Fruit fly (Drosophila melanogaster): Measurements from ENCODE around the gene Nelf-A.

The Nelf-A gene

dm6 chr3R:21187394-21188392 lies 35.8 kb upstream of the Nelf-A start (continued):
- TF ChIP-seq Rx (GFP tag; IDR thresholded peaks at IDR 0.05) (0 out of 2 replicates have a peak, but pooled peaks have one; percentile 25), ATbp (GFP tag; optimal IDR thresholded peaks at IDR 0.05) (peak; percentile 24), ranshi (GFP tag; IDR thresholded peaks at IDR 0.05) (0 out of 2 replicates have a peak, but pooled peaks have one; percentile 54), zen2 (GFP tag; IDR thresholded peaks at IDR 0.05; ENCODE audit: partially characterized antibody) (no peak), zfh1 (GFP tag; IDR thresholded peaks at IDR 0.05) (peak; percentile 51; the same call in 2 of the 3 replicates), CG6272 (GFP tag; IDR thresholded peaks at IDR 0.05) (no peak), ase (GFP tag; IDR thresholded peaks at IDR 0.05) (0 out of 3 replicates have a peak, but pooled peaks have one; percentile 14), Trl (optimal IDR thresholded peaks at IDR 0.05) (peak; percentile 44 to 54), Trl (GFP tag; optimal IDR thresholded peaks at IDR 0.05) (no peak), fu2 (GFP tag; optimal IDR thresholded peaks at IDR 0.05) (no peak), pnt (GFP tag; optimal IDR thresholded peaks at IDR 0.05) (peak; percentile 24), esg (GFP tag; conservative IDR thresholded peaks at IDR 0.05) (peak; percentile 15; the same call in 1 of the 2 replicates), lilli (GFP tag; optimal IDR thresholded peaks at IDR 0.05) (peak; percentile 42), CG12219 (GFP tag; optimal IDR thresholded peaks at IDR 0.05) (no peak), CG2678 (tag; optimal IDR thresholded peaks at IDR 0.05) (peak; percentile 56), Abd-B (GFP tag; optimal IDR thresholded peaks at IDR 0.05) (peak; percentile 10), CG8924 (tag; optimal IDR thresholded peaks at IDR 0.05) (peak; percentile 11), unc-4 (GFP tag; IDR thresholded peaks at IDR 0.05; ENCODE audit: partially characterized antibody) (0 out of 2 replicates have a peak, but pooled peaks have one; percentile 15), tin (GFP tag; optimal IDR thresholded peaks at IDR 0.05) (peak; percentile 12), HLHmδ (GFP tag; optimal IDR thresholded peaks at IDR 0.05) (no peak), CG7556 (GFP tag; optimal IDR thresholded peaks at IDR 0.05) (peak; percentile 82), CG13287 (GFP tag; IDR thresholded peaks at IDR 0.05; ENCODE audit: partially characterized antibody) (0 out of 2 replicates have a peak, but pooled peaks have one; percentile 6), CG30403 (GFP tag; optimal IDR thresholded peaks at IDR 0.05) (peak; percentile 74), ara (GFP tag; IDR thresholded peaks at IDR 0.05) (no peak), Hmx (GFP tag; optimal IDR thresholded peaks at IDR 0.05) (peak; percentile 30), z (GFP tag; IDR thresholded peaks at IDR 0.05) (no peak), ind (GFP tag; optimal IDR thresholded peaks at IDR 0.05) (peak; percentile 4), gro (GFP tag; optimal IDR thresholded peaks at IDR 0.05) (no peak), Stat92E (GFP tag; optimal IDR thresholded peaks at IDR 0.05) (no peak), sisA (GFP tag; IDR thresholded peaks at IDR 0.05) (peak; percentile 45), cg (GFP tag; optimal IDR thresholded peaks at IDR 0.05) (peak; percentile 44), Oli (tag; optimal IDR thresholded peaks at IDR 0.05) (peak; percentile 42), prd (optimal IDR thresholded peaks at IDR 0.05) (no peak), prd (GFP tag; IDR thresholded peaks at IDR 0.05) (peak; percentile 53), sqz (GFP tag; optimal IDR thresholded peaks at IDR 0.05) (peak; percentile 91), phol (tag; optimal IDR thresholded peaks at IDR 0.05) (peak; percentile 40), HHEX (GFP tag; optimal IDR thresholded peaks at IDR 0.05) (peak; percentile 5), gsb (GFP tag; IDR thresholded peaks at IDR 0.05) (peak; percentile 40; the same call in 1 of the 2 replicates), Dek (tag; optimal IDR thresholded peaks at IDR 0.05) (peak; percentile 31), ham (GFP tag; IDR thresholded peaks at IDR 0.05) (no peak), H2.0 (GFP tag; IDR thresholded peaks at IDR 0.05) (0 out of 2 replicates have a peak, but pooled peaks have one; percentile 8), en (GFP tag; optimal IDR thresholded peaks at IDR 0.05) (no peak), CG10543 (GFP tag; optimal IDR thresholded peaks at IDR 0.05) (peak; percentile 54), CG17361 (GFP tag; IDR thresholded peaks at IDR 0.05) (peak; percentile 80), Ets65A (GFP tag) (peak; percentile 57), CG2199 (GFP tag; IDR thresholded peaks at IDR 0.05) (peak; percentile 82; the same call in 1 of the 3 replicates), CG9932 (GFP tag; IDR thresholded peaks at IDR 0.05) (peak; percentile 57), zfh2 (GFP tag; optimal IDR thresholded peaks at IDR 0.05) (peak; percentile 37)
